Worm (Caenorhabditis elegans): Measurements from ENCODE around the gene K02E11.10.

ce11 chrV:14283241-14283640 lies 42.3 kb upstream of the K02E11.10 start, which contains the start of gene F40G12.10:
- TF ChIP-seq nhr-11 (tag; optimal IDR thresholded peaks at IDR 0.05) (no peak), pax-3 (tag; optimal IDR thresholded peaks at IDR 0.05) (no peak), aly-2 (tag; optimal IDR thresholded peaks at IDR 0.05) (no peak), efl-1 (optimal IDR thresholded peaks at IDR 0.05) (no peak), efl-1 (GFP tag; optimal IDR thresholded peaks at IDR 0.05 in 1 of 2) (no peak), nhr-77 (tag; optimal IDR thresholded peaks at IDR 0.05) (no peak), elt-3 (tag; optimal IDR thresholded peaks at IDR 0.05) (no peak), tlp-1 (tag; optimal IDR thresholded peaks at IDR 0.05) (no peak), grh-1 (GFP tag; IDR thresholded peaks at IDR 0.05) (no peak), C34B4.2 (tag; optimal IDR thresholded peaks at IDR 0.05) (no peak), nhr-237 (tag; optimal IDR thresholded peaks at IDR 0.05) (no peak), fos-1 (tag; optimal IDR thresholded peaks at IDR 0.05) (no peak), snpc-4 (tag; optimal IDR thresholded peaks at IDR 0.05) (no peak)
